Worm (Caenorhabditis elegans) whole organism, mixed stage, embryonic: ENCODE measurements around the gene K03H1.11.

Experiments used
- blmp-1 ChIP-seq: fragments of 150-350 bp; optimal IDR thresholded peaks from 2 replicates; lab custom pipeline; 2014; ENCODE audit warnings: missing biosample characterization, missing genetic modification characterization
- drap-1 ChIP-seq: fragments of 200-800 bp; sonication (Bioruptor generic); optimal IDR thresholded peaks from 3 replicates; lab custom pipeline; 2018; ENCODE audit warnings: mild to moderate bottlenecking, missing genetic modification characterization, missing compliant biosample characterization
- hlh-1 ChIP-seq: fragments of 150-350 bp; optimal IDR thresholded peaks from 2 replicates; lab custom pipeline; 2014; ENCODE audit warnings: missing biosample characterization, missing genetic modification reagents, missing genetic modification characterization
- nhr-12 ChIP-seq: fragments of 150-350 bp; optimal IDR thresholded peaks from 2 replicates; lab custom pipeline; 2014; ENCODE audit warnings: missing biosample characterization, missing genetic modification characterization
- nhr-237 ChIP-seq: fragments of 150-350 bp; optimal IDR thresholded peaks from 2 replicates; lab custom pipeline; 2014; ENCODE audit warnings: missing biosample characterization, missing genetic modification characterization
- nhr-76 ChIP-seq: sonication (generic microtip); optimal IDR thresholded peaks from 2 replicates; lab custom pipeline; 2017; ENCODE audit warnings: missing biosample characterization, missing genetic modification characterization
- pha-4 ChIP-seq: fragments of 150-350 bp; optimal IDR thresholded peaks from 2 replicates; lab custom pipeline; 2018; ENCODE audit warnings: missing biosample characterization, missing genetic modification reagents, missing genetic modification characterization
- snpc-4 ChIP-seq: fragments of 150-350 bp; optimal IDR thresholded peaks from 2 replicates; lab custom pipeline; 2014; ENCODE audit warnings: missing biosample characterization, missing genetic modification characterization
- unc-39 ChIP-seq: fragments of 150-350 bp; optimal IDR thresholded peaks from 2 replicates; lab custom pipeline; 2014; ENCODE audit warnings: missing biosample characterization, missing genetic modification characterization
- unc-62 ChIP-seq: fragments of 150-350 bp; optimal IDR thresholded peaks from 2 replicates; lab custom pipeline; 2014; ENCODE audit warnings: missing biosample characterization, missing genetic modification reagents, missing genetic modification characterization

DNA sequence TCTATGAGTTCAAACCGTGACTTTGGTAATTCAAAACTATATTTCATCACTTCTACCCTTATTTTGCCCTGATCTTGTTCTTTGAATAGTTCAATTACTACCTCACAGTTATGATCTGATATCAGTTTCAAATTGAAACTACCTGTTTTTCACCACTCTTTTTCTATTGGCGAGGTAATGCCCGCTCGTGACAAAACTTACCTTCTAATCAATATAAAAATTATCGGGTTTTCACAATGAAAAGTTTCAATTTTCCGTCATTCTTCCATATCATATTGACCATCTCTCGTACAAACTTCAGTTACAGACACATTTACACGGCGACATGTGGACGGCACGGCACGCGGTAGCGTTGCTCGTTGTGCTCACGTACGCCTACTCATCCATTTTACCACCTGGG, 19.7 kb downstream of the K03H1.11 start, which contains the start of gene dec-7:
- TF ChIP-seq nhr-12 (tag; lab: Kevin White, UChicago) (no peak), unc-62 (GFP tag; lab: Kevin White, UChicago) (no peak), drap-1 (GFP tag; lab: Kevin White, UChicago) (no peak), snpc-4 (no peak), pha-4 (tag; lab: Kevin White, UChicago) (no peak), hlh-1 (tag; lab: Kevin White, UChicago) (no peak), nhr-237 (no peak), blmp-1 (tag; lab: Kevin White, UChicago) (no peak), nhr-76 (tag; lab: Kevin White, UChicago) (no peak), unc-39 (tag; lab: Kevin White, UChicago) (no peak)
